Worm (Caenorhabditis elegans) whole organism, midembryonic: ENCODE data around the gene prp-3.

Source experiments
- cog-1 ChIP-seq: sonication (generic microtip); optimal IDR thresholded peaks from 2 replicates; lab custom pipeline; 2016; ENCODE audit warnings: missing genetic modification characterization, missing compliant biosample characterization
- flt-1 ChIP-seq: fragments of 200-800 bp; sonication (Bioruptor generic); IDR thresholded peaks from 2 replicates; pipeline ENCODE4 v1.3.6; 2022; ENCODE audit warnings: missing genetic modification characterization, missing compliant biosample characterization
- med-1 ChIP-seq: sonication (generic microtip); optimal IDR thresholded peaks from 2 replicates; lab custom pipeline; 2017; ENCODE audit warnings: missing genetic modification characterization, mild to moderate bottlenecking, missing compliant biosample characterization, antibody characterized with exemption, missing genetic modification reagents; ENCODE audit not compliant: insufficient read depth
- ztf-23 ChIP-seq: fragments of 200-800 bp; sonication (Bioruptor generic); IDR thresholded peaks from 2 replicates; pipeline ENCODE4 v1.3.6; 2022; ENCODE audit warnings: missing genetic modification reagents, missing genetic modification characterization, missing compliant biosample characterization

- TF ChIP-seq ztf-23 (GFP tag; lab: Robert Waterston, UW): no peak
- TF ChIP-seq flt-1: no peak
- TF ChIP-seq med-1 (GFP tag; lab: Kevin White, UChicago): no peak
- no peak for TF ChIP-seq cog-1 (tag; lab: Kevin White, UChicago)
Measured at ce11 chrIII:10376041-10376440, 51.7 kb downstream of the prp-3 start.
